Worm (Caenorhabditis elegans): ENCODE measurements around the gene F58E6.8.

Gene F58E6.8

ce11 chrV:9789657-9790261 lies 34.1 kb upstream of the F58E6.8 start, which contains the start of gene ztf-7 (continued):
- TF ChIP-seq nfya-1 (tag; optimal IDR thresholded peaks at IDR 0.05; ENCODE audit: borderline replicate concordance, insufficient read depth), result no peak
- no peak for TF ChIP-seq ama-1 (optimal IDR thresholded peaks at IDR 0.05)
- no peak for TF ChIP-seq ama-1 (GFP tag; optimal IDR thresholded peaks at IDR 0.05)
- peak; percentile 94 for TF ChIP-seq Y56A3A.18 (GFP tag; IDR thresholded peaks at IDR 0.05)
- TF ChIP-seq ets-4 (GFP tag; optimal IDR thresholded peaks at IDR 0.05), result peak; percentile 86
- TF ChIP-seq C06A6.2 (GFP tag; conservative IDR thresholded peaks at IDR 0.05), result peak; percentile 93
- peak; percentile 81 for TF ChIP-seq Y67H2A.10 (GFP tag; conservative IDR thresholded peaks at IDR 0.05)
- no peak for TF ChIP-seq him-1 (tag; optimal IDR thresholded peaks at IDR 0.05)
- peak; percentile 82 for TF ChIP-seq ceh-100 (GFP tag; IDR thresholded peaks at IDR 0.05)
- no peak for TF ChIP-seq sptf-2 (GFP tag; optimal IDR thresholded peaks at IDR 0.05)
- peak; percentile 97 for TF ChIP-seq ztf-26 (tag; optimal IDR thresholded peaks at IDR 0.05)
- TF ChIP-seq lsy-27 (tag; optimal IDR thresholded peaks at IDR 0.05; ENCODE audit: borderline replicate concordance, insufficient read depth), result no peak
- TF ChIP-seq bed-2 (GFP tag; IDR thresholded peaks at IDR 0.05), result no peak
- TF ChIP-seq chd-7 (tag; optimal IDR thresholded peaks at IDR 0.05), result peak; percentile 90
- TF ChIP-seq B0035.1 (tag; optimal IDR thresholded peaks at IDR 0.05), result peak; percentile 77
- no peak for TF ChIP-seq die-1 (tag; optimal IDR thresholded peaks at IDR 0.05)
- no peak for TF ChIP-seq F57A8.1 (GFP tag; optimal IDR thresholded peaks at IDR 0.05)
- TF ChIP-seq repo-1 (tag; optimal IDR thresholded peaks at IDR 0.05), result peak; percentile 96
- TF ChIP-seq cebp-1 (GFP tag; IDR thresholded peaks at IDR 0.05), result peak; percentile 75
- TF ChIP-seq cebp-1 (tag; optimal IDR thresholded peaks at IDR 0.05), result peak; percentile 96
- TF ChIP-seq lir-1 (GFP tag; conservative IDR thresholded peaks at IDR 0.05), result peak; percentile 89
- TF ChIP-seq rcor-1 (GFP tag; IDR thresholded peaks at IDR 0.05), result peak; percentile 92
- peak; percentile 31 for TF ChIP-seq F52B5.7 (tag; optimal IDR thresholded peaks at IDR 0.05)
- no peak for TF ChIP-seq fkh-3 (tag; optimal IDR thresholded peaks at IDR 0.05)
- TF ChIP-seq bed-1 (GFP tag; IDR thresholded peaks at IDR 0.05), result 0 out of 2 replicates have a peak, but pooled peaks have one; percentile 75

ce11 chrV:9786721-9787131 lies 31.1 kb upstream of the F58E6.8 start, which contains the start of gene F46B6.6:
Gene F46B6.6, minus strand, starts transcription at chrV:9786868.
- TF ChIP-seq madf-6 (GFP tag; IDR thresholded peaks at IDR 0.05) (peak; percentile 29; the same call in 1 of the 2 replicates), Y56A3A.18 (GFP tag; IDR thresholded peaks at IDR 0.05) (0 out of 2 replicates have a peak, but pooled peaks have one; percentile 41), ama-1 (optimal IDR thresholded peaks at IDR 0.05) (peak; percentile 72), ama-1 (GFP tag; optimal IDR thresholded peaks at IDR 0.05) (peak; percentile 14 to 36), lsl-1 (GFP tag; optimal IDR thresholded peaks at IDR 0.05) (peak; percentile 12), lin-35 (GFP tag; optimal IDR thresholded peaks at IDR 0.05) (peak in 1 of 3 experiments; percentile 24), hlh-26 (GFP tag; conservative IDR thresholded peaks at IDR 0.05) (no peak), C06A6.2 (GFP tag; conservative IDR thresholded peaks at IDR 0.05) (0 out of 2 replicates have a peak, but pooled peaks have one; percentile 10), F52B5.7 (tag; optimal IDR thresholded peaks at IDR 0.05) (peak; percentile 53), him-1 (tag; optimal IDR thresholded peaks at IDR 0.05) (no peak), cebp-1 (GFP tag; IDR thresholded peaks at IDR 0.05) (no peak), cebp-1 (tag; optimal IDR thresholded peaks at IDR 0.05) (peak; percentile 54), lin-54 (GFP tag; optimal IDR thresholded peaks at IDR 0.05) (peak; percentile 21), repo-1 (tag; optimal IDR thresholded peaks at IDR 0.05) (peak; percentile 92), die-1 (tag; optimal IDR thresholded peaks at IDR 0.05) (peak; percentile 15), bed-2 (GFP tag; IDR thresholded peaks at IDR 0.05) (no peak), snpc-4 (GFP tag; optimal IDR thresholded peaks at IDR 0.05) (peak; percentile 33), snpc-4 (tag; optimal IDR thresholded peaks at IDR 0.05) (no peak), ztf-3 (GFP tag; optimal IDR thresholded peaks at IDR 0.05) (peak; percentile 8), tlf-1 (GFP tag; optimal IDR thresholded peaks at IDR 0.05) (peak; percentile 12), tbp1 (GFP tag; optimal IDR thresholded peaks at IDR 0.05) (peak; percentile 14), F49E8.2 (tag; optimal IDR thresholded peaks at IDR 0.05; ENCODE audit: insufficient read depth) (peak; percentile 53), gei-17 (GFP tag; optimal IDR thresholded peaks at IDR 0.05) (no peak), let-607 (tag; optimal IDR thresholded peaks at IDR 0.05) (peak in 1 of 2 experiments; percentile 41), xnd-1 (tag; optimal IDR thresholded peaks at IDR 0.05) (no peak), dpff-1 (tag; optimal IDR thresholded peaks at IDR 0.05) (no peak), chd-7 (tag; optimal IDR thresholded peaks at IDR 0.05) (peak; percentile 80), hmg-1.2 (GFP tag; IDR thresholded peaks at IDR 0.05) (peak; percentile 27; the same call in 1 of the 2 replicates), mcd-1 (GFP tag; IDR thresholded peaks at IDR 0.05) (no peak), hsf-1 (GFP tag; IDR thresholded peaks at IDR 0.05) (peak; percentile 68), B0035.1 (tag; optimal IDR thresholded peaks at IDR 0.05) (peak; percentile 3), K11D2.4 (GFP tag; IDR thresholded peaks at IDR 0.05) (peak; percentile 41; the same call in 1 of the 2 replicates)

Measured in whole organism, young adult.